Fruit fly (Drosophila melanogaster): ENCODE results near the gene CG44325.

Gene CG44325

dm6 chrX:9080962-9081361 lies 2.7 kb upstream of the CG44325 start, which contains the start of the genes CG7246 and HP1b (continued):
- no peak for TF ChIP-seq her (GFP tag; optimal IDR thresholded peaks at IDR 0.05)
- TF ChIP-seq CG10321 (GFP tag; IDR thresholded peaks at IDR 0.05), result no peak
- 0 out of 2 replicates have a peak, but pooled peaks have one; percentile 40 for TF ChIP-seq CG8765 (GFP tag; IDR thresholded peaks at IDR 0.05)
- peak; percentile 80 for TF ChIP-seq vvl (GFP tag; IDR thresholded peaks at IDR 0.05)
- no peak for TF ChIP-seq CG12071 (GFP tag; optimal IDR thresholded peaks at IDR 0.05)
- 0 out of 2 replicates have a peak, but pooled peaks have one; percentile 38 for TF ChIP-seq CG32767 (GFP tag; IDR thresholded peaks at IDR 0.05)
- peak; percentile 3 for TF ChIP-seq CG12219 (GFP tag; optimal IDR thresholded peaks at IDR 0.05)
- TF ChIP-seq CG9932 (GFP tag; IDR thresholded peaks at IDR 0.05), result peak; percentile 84
- TF ChIP-seq eyg (GFP tag; optimal IDR thresholded peaks at IDR 0.05), result no peak
- TF ChIP-seq Xrp1 (GFP tag; IDR thresholded peaks at IDR 0.05), result peak; percentile 87
- TF ChIP-seq CG18476 (GFP tag; optimal IDR thresholded peaks at IDR 0.05), result peak; percentile 58
- no peak for TF ChIP-seq tna (GFP tag; IDR thresholded peaks at IDR 0.05; ENCODE audit: partially characterized antibody)
- peak; percentile 79 for TF ChIP-seq lilli (GFP tag; optimal IDR thresholded peaks at IDR 0.05)
- peak; percentile 78 for TF ChIP-seq CG10147 (GFP tag; optimal IDR thresholded peaks at IDR 0.05)
- no peak for TF ChIP-seq lov (optimal IDR thresholded peaks at IDR 0.05)
- TF ChIP-seq lov (GFP tag; IDR thresholded peaks at IDR 0.05), result no peak
- TF ChIP-seq fd102C (GFP tag; optimal IDR thresholded peaks at IDR 0.05), result no peak
- no peak for TF ChIP-seq ash1 (GFP tag; optimal IDR thresholded peaks at IDR 0.05)
- TF ChIP-seq YL-1 (GFP tag; optimal IDR thresholded peaks at IDR 0.05), result peak; percentile 54
- no peak for TF ChIP-seq jigr1 (GFP tag; IDR thresholded peaks at IDR 0.05)
- TF ChIP-seq CG7839 (tag; optimal IDR thresholded peaks at IDR 0.05), result peak; percentile 69
- peak; percentile 51 for TF ChIP-seq CG33557 (GFP tag; optimal IDR thresholded peaks at IDR 0.05)
- TF ChIP-seq CG15514 (GFP tag; optimal IDR thresholded peaks at IDR 0.05), result peak; percentile 77
- peak; percentile 76 for TF ChIP-seq ci (GFP tag; IDR thresholded peaks at IDR 0.05)
- TF ChIP-seq CG14965 (GFP tag; optimal IDR thresholded peaks at IDR 0.05; ENCODE audit: borderline replicate concordance), result no peak
- no peak for TF ChIP-seq Side (GFP tag; optimal IDR thresholded peaks at IDR 0.05)
- TF ChIP-seq NFAT (GFP tag; IDR thresholded peaks at IDR 0.05), result peak; percentile 48; the same call in 1 of the 2 replicates
- peak; percentile 72 for TF ChIP-seq sisA (GFP tag; IDR thresholded peaks at IDR 0.05)
- TF ChIP-seq toy (GFP tag; IDR thresholded peaks at IDR 0.05), result no peak
- peak; percentile 68 for TF ChIP-seq CG13775 (GFP tag; optimal IDR thresholded peaks at IDR 0.05)
- peak; percentile 74 for TF ChIP-seq CG30403 (GFP tag; optimal IDR thresholded peaks at IDR 0.05)
- TF ChIP-seq CG1647 (GFP tag; optimal IDR thresholded peaks at IDR 0.05), result peak; percentile 1
- TF ChIP-seq CG12155 (GFP tag; optimal IDR thresholded peaks at IDR 0.05), result peak; percentile 70
- no peak for TF ChIP-seq pan (optimal IDR thresholded peaks at IDR 0.05)
- TF ChIP-seq pan (GFP tag; optimal IDR thresholded peaks at IDR 0.05 in 1 of 2, IDR thresholded peaks at IDR 0.05 in 1 of 2), result peak in 1 of 2 experiments; percentile 80
- TF ChIP-seq CG16779 (GFP tag; IDR thresholded peaks at IDR 0.05), result no peak
- peak; percentile 36; the same call in 1 of the 2 replicates for TF ChIP-seq wor (GFP tag; IDR thresholded peaks at IDR 0.05)
- peak; percentile 60 for TF ChIP-seq CG5245 (GFP tag; optimal IDR thresholded peaks at IDR 0.05)
- TF ChIP-seq BtbVII (GFP tag; optimal IDR thresholded peaks at IDR 0.05), result peak; percentile 50
- TF ChIP-seq dysf (GFP tag; IDR thresholded peaks at IDR 0.05), result peak; percentile 74
- peak; percentile 58; the same call in 1 of the 2 replicates for TF ChIP-seq ap (GFP tag; IDR thresholded peaks at IDR 0.05)
- TF ChIP-seq CG6791 (GFP tag; IDR thresholded peaks at IDR 0.05; ENCODE audit: partially characterized antibody), result peak; percentile 58; the same call in 1 of the 3 replicates
- TF ChIP-seq CG14014 (GFP tag; IDR thresholded peaks at IDR 0.05), result peak; percentile 75
- no peak for TF ChIP-seq Gsc (GFP tag; IDR thresholded peaks at IDR 0.05)
- TF ChIP-seq CG4328 (GFP tag; optimal IDR thresholded peaks at IDR 0.05), result peak; percentile 39
- TF ChIP-seq sd (tag; optimal IDR thresholded peaks at IDR 0.05), result no peak
- TF ChIP-seq CG14710 (tag; optimal IDR thresholded peaks at IDR 0.05), result peak; percentile 75
- no peak for TF ChIP-seq slp2 (GFP tag; optimal IDR thresholded peaks at IDR 0.05)
- peak; percentile 37 for TF ChIP-seq CG1529 (GFP tag; optimal IDR thresholded peaks at IDR 0.05)
- peak; percentile 59 for TF ChIP-seq CG13894 (tag; optimal IDR thresholded peaks at IDR 0.05)
- TF ChIP-seq CG6854 (GFP tag; optimal IDR thresholded peaks at IDR 0.05), result no peak
- TF ChIP-seq CG10274 (GFP tag; optimal IDR thresholded peaks at IDR 0.05), result no peak

Data from whole organism, embryonic.